Worm (Caenorhabditis elegans) whole organism, mixed stage, embryonic: ENCODE data around the gene gbf-1.
A peak's percentile ranks its signal among the peaks of the same experiment; 100 is the strongest.

Source experiments
- elt-1 ChIP-seq: sonication (generic microtip); optimal IDR thresholded peaks from 2 replicates; lab custom pipeline; 2017; ENCODE audit warnings: missing genetic modification characterization, mild to moderate bottlenecking, missing compliant biosample characterization, antibody characterized with exemption, moderate library complexity, borderline replicate concordance; ENCODE audit not compliant: insufficient read depth
- lin-13 ChIP-seq: fragments of 150-350 bp; optimal IDR thresholded peaks from 2 replicates; lab custom pipeline; 2014; ENCODE audit warnings: missing biosample characterization, missing genetic modification characterization
- lsy-2 ChIP-seq: fragments of 150-350 bp; optimal IDR thresholded peaks from 2 replicates; lab custom pipeline; 2014; ENCODE audit warnings: missing biosample characterization, missing genetic modification characterization
- mab-5 ChIP-seq: fragments of 150-350 bp; optimal IDR thresholded peaks from 2 replicates; lab custom pipeline; 2014; ENCODE audit warnings: missing biosample characterization, missing genetic modification characterization
- mep-1 ChIP-seq: fragments of 150-350 bp; optimal IDR thresholded peaks from 2 replicates; lab custom pipeline; 2017; ENCODE audit warnings: missing biosample characterization, missing genetic modification reagents, missing genetic modification characterization, inconsistent platforms
- mls-2 ChIP-seq: sonication (generic microtip); optimal IDR thresholded peaks from 2 replicates; lab custom pipeline; 2016; ENCODE audit warnings: mild to moderate bottlenecking, missing genetic modification characterization, moderate library complexity, missing compliant biosample characterization
- nhr-12 ChIP-seq: fragments of 150-350 bp; optimal IDR thresholded peaks from 2 replicates; lab custom pipeline; 2014; ENCODE audit warnings: missing biosample characterization, missing genetic modification characterization
- nhr-28 ChIP-seq: fragments of 150-350 bp; optimal IDR thresholded peaks from 2 replicates; lab custom pipeline; 2014; ENCODE audit warnings: missing biosample characterization, missing genetic modification characterization
- sem-2 ChIP-seq: fragments of 200-800 bp; sonication (Bioruptor generic); optimal IDR thresholded peaks from 2 replicates; lab custom pipeline; 2018; ENCODE audit warnings: mild to moderate bottlenecking, missing genetic modification characterization, missing compliant biosample characterization
- snpc-4 ChIP-seq: fragments of 150-350 bp; optimal IDR thresholded peaks from 2 replicates; lab custom pipeline; 2014; ENCODE audit warnings: missing biosample characterization, missing genetic modification characterization
- sptf-1 ChIP-seq: sonication (generic microtip); optimal IDR thresholded peaks from 2 replicates; lab custom pipeline; 2017; ENCODE audit warnings: mild to moderate bottlenecking, missing genetic modification characterization, moderate library complexity, missing compliant biosample characterization
- unc-62 ChIP-seq: fragments of 150-350 bp; optimal IDR thresholded peaks from 2 replicates; lab custom pipeline; 2014; ENCODE audit warnings: missing biosample characterization, missing genetic modification reagents, missing genetic modification characterization

DNA sequence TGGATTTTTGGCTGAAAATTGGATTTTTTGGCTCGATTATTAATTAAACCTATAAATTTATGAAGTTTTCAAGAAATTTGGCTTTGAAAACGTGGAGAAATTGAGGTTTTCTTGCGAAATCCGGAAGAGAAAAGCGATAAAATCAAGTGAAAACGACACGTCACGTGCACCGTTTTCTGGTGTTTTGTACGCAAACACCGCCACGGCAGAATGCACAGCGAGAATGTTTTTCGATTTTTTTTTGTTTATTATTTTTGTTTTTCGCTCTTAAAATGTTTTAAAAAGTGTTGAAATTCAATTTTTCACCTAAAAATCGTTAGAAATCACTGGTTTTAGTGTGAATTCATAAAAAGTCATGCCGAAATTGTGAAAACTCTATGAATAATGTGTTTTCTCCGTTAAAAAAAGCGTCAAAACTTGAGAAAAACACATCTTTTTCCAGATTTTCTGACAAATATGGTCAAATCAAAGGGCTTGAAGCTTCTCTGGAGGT lies 1.1 kb upstream of the gbf-1 start, which contains the start of gene immp-1:
- no peak for TF ChIP-seq snpc-4
- TF ChIP-seq unc-62 (GFP tag; lab: Kevin White, UChicago): no peak
- TF ChIP-seq lin-13 (tag; lab: Kevin White, UChicago): no peak
- no peak for TF ChIP-seq elt-1 (tag; lab: Kevin White, UChicago)
- peak; percentile 19 for TF ChIP-seq lsy-2 (tag; lab: Kevin White, UChicago)
- no peak for TF ChIP-seq sptf-1 (tag; lab: Kevin White, UChicago)
- TF ChIP-seq nhr-12 (tag; lab: Kevin White, UChicago): no peak
- no peak for TF ChIP-seq mls-2 (tag; lab: Kevin White, UChicago)
- TF ChIP-seq mab-5: no peak
- no peak for TF ChIP-seq nhr-28 (tag; lab: Kevin White, UChicago)
- TF ChIP-seq sem-2: no peak
- TF ChIP-seq mep-1 (tag; lab: Kevin White, UChicago): no peak
